Worm (Caenorhabditis elegans): ENCODE results near the gene pha-2.

ce11 chrX:681413-681812, 44.6 kb upstream of the pha-2 start:
- TF ChIP-seq pqm-1 (tag; optimal IDR thresholded peaks at IDR 0.05) (no peak), mec-3 (tag; optimal IDR thresholded peaks at IDR 0.05; ENCODE audit: borderline replicate concordance) (no peak), madf-2 (tag; optimal IDR thresholded peaks at IDR 0.05) (no peak), Y22D7AL.16 (tag; optimal IDR thresholded peaks at IDR 0.05) (no peak), ceh-45 (GFP tag; IDR thresholded peaks at IDR 0.05) (no peak), nhr-11 (tag; optimal IDR thresholded peaks at IDR 0.05) (no peak)
